Fruit fly (Drosophila melanogaster): ENCODE data around the gene nrv2.

The nrv2 gene

DNA sequence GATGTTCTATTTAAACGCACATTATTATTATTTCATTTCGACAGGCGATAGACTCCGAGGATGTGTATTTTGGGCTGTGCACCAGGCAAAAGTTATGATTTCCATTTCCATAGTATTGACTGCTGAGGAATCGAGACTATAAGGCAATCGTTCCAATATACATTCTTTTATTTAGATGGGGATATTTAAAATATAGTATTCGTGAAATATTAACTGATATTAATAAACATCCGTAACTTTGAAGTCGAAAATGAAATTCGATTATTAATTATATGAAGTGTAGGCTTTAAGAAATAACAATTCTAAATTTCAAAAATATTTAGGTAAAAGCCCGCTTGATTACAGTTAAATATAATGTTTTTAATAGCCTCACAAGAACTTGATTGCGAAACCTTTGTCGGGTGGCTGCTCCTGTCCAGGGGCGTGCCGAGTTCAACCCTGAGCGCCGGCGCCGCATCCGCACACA is 31.6 kb upstream of the nrv2 start (continued):
- TF ChIP-seq CG31388 (GFP tag; optimal IDR thresholded peaks at IDR 0.05): no peak
- no peak for TF ChIP-seq Stat92E (GFP tag; optimal IDR thresholded peaks at IDR 0.05)
- TF ChIP-seq Side (GFP tag; optimal IDR thresholded peaks at IDR 0.05): no peak
- TF ChIP-seq CG32767 (GFP tag; IDR thresholded peaks at IDR 0.05): no peak
- TF ChIP-seq CG8290 (GFP tag; optimal IDR thresholded peaks at IDR 0.05): peak; percentile 29
- TF ChIP-seq CG8290 (tag; optimal IDR thresholded peaks at IDR 0.05): peak in 1 of 2 experiments; percentile 2
- no peak for TF ChIP-seq sr (GFP tag; IDR thresholded peaks at IDR 0.05)
- TF ChIP-seq PHDP (tag; optimal IDR thresholded peaks at IDR 0.05): peak; percentile 40
- TF ChIP-seq gro (GFP tag; optimal IDR thresholded peaks at IDR 0.05): no peak
- peak; percentile 50 for TF ChIP-seq CG1602 (GFP tag; optimal IDR thresholded peaks at IDR 0.05)
- TF ChIP-seq CG4854 (GFP tag; optimal IDR thresholded peaks at IDR 0.05): no peak
- no peak for TF ChIP-seq CG9797 (GFP tag; optimal IDR thresholded peaks at IDR 0.05)
- TF ChIP-seq CG15479 (GFP tag; optimal IDR thresholded peaks at IDR 0.05): peak; percentile 34
- no peak for TF ChIP-seq CG34422 (GFP tag; IDR thresholded peaks at IDR 0.05)
- no peak for TF ChIP-seq dati (GFP tag; IDR thresholded peaks at IDR 0.05)
- TF ChIP-seq crol (GFP tag; IDR thresholded peaks at IDR 0.05): no peak
- TF ChIP-seq Hey (tag; optimal IDR thresholded peaks at IDR 0.05): no peak
- TF ChIP-seq HmgZ (tag; optimal IDR thresholded peaks at IDR 0.05): no peak
- no peak for TF ChIP-seq Hmx (GFP tag; optimal IDR thresholded peaks at IDR 0.05)
- no peak for TF ChIP-seq B-H1 (GFP tag; IDR thresholded peaks at IDR 0.05)
- no peak for TF ChIP-seq gce (GFP tag; IDR thresholded peaks at IDR 0.05)
- peak; percentile 64 for TF ChIP-seq CG18599 (GFP tag; optimal IDR thresholded peaks at IDR 0.05)
- TF ChIP-seq CG14710 (tag; optimal IDR thresholded peaks at IDR 0.05): peak; percentile 79
- TF ChIP-seq Dfd (GFP tag; optimal IDR thresholded peaks at IDR 0.05): no peak
- TF ChIP-seq sisA (GFP tag; IDR thresholded peaks at IDR 0.05): no peak
- peak; percentile 77 for TF ChIP-seq az2 (GFP tag; optimal IDR thresholded peaks at IDR 0.05)
- TF ChIP-seq NC2β (GFP tag; optimal IDR thresholded peaks at IDR 0.05): no peak
- TF ChIP-seq pita (GFP tag; optimal IDR thresholded peaks at IDR 0.05): no peak
- peak; percentile 42 for TF ChIP-seq tap (tag; optimal IDR thresholded peaks at IDR 0.05)
- no peak for TF ChIP-seq CG3163 (GFP tag; optimal IDR thresholded peaks at IDR 0.05)
- no peak for TF ChIP-seq Atf3 (GFP tag; optimal IDR thresholded peaks at IDR 0.05)
- no peak for TF ChIP-seq Six4 (GFP tag; optimal IDR thresholded peaks at IDR 0.05)
- 0 out of 2 replicates have a peak, but pooled peaks have one; percentile 40 for TF ChIP-seq vvl (GFP tag; IDR thresholded peaks at IDR 0.05)
- no peak for TF ChIP-seq grn (GFP tag; optimal IDR thresholded peaks at IDR 0.05)
- no peak for TF ChIP-seq Bteb2 (GFP tag; optimal IDR thresholded peaks at IDR 0.05)
- no peak for TF ChIP-seq kni (GFP tag; optimal IDR thresholded peaks at IDR 0.05)
- no peak for TF ChIP-seq CG17612 (GFP tag; IDR thresholded peaks at IDR 0.05)
- TF ChIP-seq ttk (GFP tag; IDR thresholded peaks at IDR 0.05): no peak
- no peak for TF ChIP-seq CG43689 (GFP tag; IDR thresholded peaks at IDR 0.05)
- TF ChIP-seq onecut (GFP tag; IDR thresholded peaks at IDR 0.05): peak; percentile 44
- no peak for TF ChIP-seq CG2120 (GFP tag; optimal IDR thresholded peaks at IDR 0.05)
- peak; percentile 65 for TF ChIP-seq CG1233 (GFP tag; optimal IDR thresholded peaks at IDR 0.05)
- peak in 1 of 2 experiments; percentile 38 for TF ChIP-seq Eip74EF (GFP tag; optimal IDR thresholded peaks at IDR 0.05)
- TF ChIP-seq Bgb (GFP tag; IDR thresholded peaks at IDR 0.05; ENCODE audit: partially characterized antibody): no peak
- TF ChIP-seq Atf6 (GFP tag; IDR thresholded peaks at IDR 0.05): peak; percentile 16; the same call in 1 of the 2 replicates
- TF ChIP-seq CG7357 (GFP tag; IDR thresholded peaks at IDR 0.05): no peak
- TF ChIP-seq insv (GFP tag; optimal IDR thresholded peaks at IDR 0.05): no peak
- no peak for TF ChIP-seq CG7786 (GFP tag; optimal IDR thresholded peaks at IDR 0.05)
- TF ChIP-seq CG2712 (tag; optimal IDR thresholded peaks at IDR 0.05): peak; percentile 83
- no peak for TF ChIP-seq CG4730 (GFP tag; IDR thresholded peaks at IDR 0.05)
- TF ChIP-seq MBD-R2 (GFP tag; IDR thresholded peaks at IDR 0.05): no peak
- TF ChIP-seq bowl (GFP tag; IDR thresholded peaks at IDR 0.05): no peak
- TF ChIP-seq ewg (GFP tag; optimal IDR thresholded peaks at IDR 0.05): peak; percentile 41
